Worm (Caenorhabditis elegans) whole organism, early embryonic: ENCODE data around the gene Y44A6C.1.

ENCODE experiments used
- F13C5.2 ChIP-seq: sonication (generic microtip); optimal IDR thresholded peaks from 2 replicates; lab custom pipeline; 2017; ENCODE audit warnings: mild to moderate bottlenecking, missing genetic modification characterization, inconsistent platforms, missing compliant biosample characterization
- aly-1 ChIP-seq: sonication (generic microtip); optimal IDR thresholded peaks from 2 replicates; lab custom pipeline; 2016; ENCODE audit warnings: missing genetic modification characterization, missing compliant biosample characterization
- ama-1 ChIP-seq: fragments of 150-350 bp; optimal IDR thresholded peaks from 2 replicates; lab custom pipeline; 2014
- ceh-13 ChIP-seq: fragments of 200-800 bp; sonication (Bioruptor generic); optimal IDR thresholded peaks from 2 replicates; lab custom pipeline; 2018; ENCODE audit warnings: mild to moderate bottlenecking, missing genetic modification characterization, missing compliant biosample characterization
- ets-7 ChIP-seq: sonication (generic microtip); optimal IDR thresholded peaks from 2 replicates; lab custom pipeline; 2016; ENCODE audit warnings: missing genotype, missing genetic modification characterization, missing compliant biosample characterization
- hmbx-1 ChIP-seq: sonication (generic microtip); optimal IDR thresholded peaks from 2 replicates; lab custom pipeline; 2016; ENCODE audit warnings: mild to moderate bottlenecking, missing genetic modification characterization, missing compliant biosample characterization
- hmg-4 ChIP-seq: fragments of 200-800 bp; sonication (Bioruptor generic); optimal IDR thresholded peaks from 2 replicates; lab custom pipeline; 2018; ENCODE audit warnings: mild to moderate bottlenecking, missing genetic modification characterization, missing compliant biosample characterization
- hnd-1 ChIP-seq: sonication (generic microtip); optimal IDR thresholded peaks from 2 replicates; lab custom pipeline; 2016; ENCODE audit warnings: missing genetic modification characterization, missing compliant biosample characterization
- scrt-1 ChIP-seq: fragments of 200-800 bp; sonication (Bioruptor generic); IDR thresholded peaks from 2 replicates; pipeline ENCODE4 v1.3.6; 2022; ENCODE audit warnings: missing genetic modification characterization, missing compliant biosample characterization
- sea-1 ChIP-seq: fragments of 200-800 bp; sonication (Bioruptor generic); conservative IDR thresholded peaks from 2 replicates; pipeline ENCODE4 v1.3.6; 2022; ENCODE audit warnings: missing genetic modification characterization, missing compliant biosample characterization
- tbx-11 ChIP-seq: fragments of 200-800 bp; sonication (Bioruptor generic); IDR thresholded peaks from 2 replicates; pipeline ENCODE4 v1.3.6; 2022; ENCODE audit warnings: missing genetic modification characterization, missing compliant biosample characterization
- tbx-37 ChIP-seq: fragments of 200-800 bp; sonication (Bioruptor generic); conservative IDR thresholded peaks from 2 replicates; pipeline ENCODE4 v1.3.6; 2022; ENCODE audit warnings: missing genetic modification reagents, missing genetic modification characterization, missing compliant biosample characterization

- no peak for TF ChIP-seq hmbx-1 (tag; lab: Kevin White, UChicago)
- TF ChIP-seq tbx-11 (GFP tag; lab: Robert Waterston, UW): no peak
- TF ChIP-seq ceh-13 (GFP tag; lab: Kevin White, UChicago): no peak
- no peak for TF ChIP-seq sea-1
- TF ChIP-seq tbx-37: no peak
- no peak for TF ChIP-seq aly-1 (tag; lab: Kevin White, UChicago)
- TF ChIP-seq hnd-1 (tag; lab: Kevin White, UChicago): no peak
- TF ChIP-seq ama-1: no peak
- no peak for TF ChIP-seq ets-7 (tag; lab: Kevin White, UChicago)
- TF ChIP-seq scrt-1: no peak
- TF ChIP-seq hmg-4: no peak
- no peak for TF ChIP-seq F13C5.2
Measured at ce11 chrV:20763192-20763591, 49.5 kb downstream of the Y44A6C.1 start.
